Worm (Caenorhabditis elegans) whole organism, late embryonic: Measurements from ENCODE around the gene best-6.

Experiments used
- C38D4.7 ChIP-seq: fragments of 200-800 bp; sonication (Bioruptor generic); optimal IDR thresholded peaks from 2 replicates; lab custom pipeline; 2018; ENCODE audit warnings: mild to moderate bottlenecking, missing genetic modification characterization, moderate library complexity, missing compliant biosample characterization
- F13H6.1 ChIP-seq: sonication (generic microtip); optimal IDR thresholded peaks from 2 replicates; lab custom pipeline; 2016; ENCODE audit warnings: missing genetic modification characterization, missing compliant biosample characterization
- ama-1 ChIP-seq: fragments of 150-350 bp; optimal IDR thresholded peaks from 2 replicates; lab custom pipeline; 2014
- ceh-45 ChIP-seq: fragments of 200-800 bp; sonication (Bioruptor generic); IDR thresholded peaks from 2 replicates; pipeline ENCODE4 v1.3.6; 2022; ENCODE audit warnings: missing genetic modification reagents, missing genetic modification characterization, missing compliant biosample characterization
- ceh-48 ChIP-seq: sonication (generic microtip); optimal IDR thresholded peaks from 2 replicates; lab custom pipeline; 2016; ENCODE audit warnings: missing genetic modification characterization, inconsistent platforms, missing compliant biosample characterization
- hlh-8 ChIP-seq: sonication (generic microtip); optimal IDR thresholded peaks from 2 replicates; lab custom pipeline; 2016; ENCODE audit warnings: missing genotype, missing genetic modification characterization, missing compliant biosample characterization
- lin-11 ChIP-seq: fragments of 200-800 bp; sonication (Bioruptor generic); optimal IDR thresholded peaks from 2 replicates; lab custom pipeline; 2018; ENCODE audit warnings: mild to moderate bottlenecking, missing genetic modification characterization, missing compliant biosample characterization
- nhr-232 ChIP-seq: sonication (generic microtip); optimal IDR thresholded peaks from 2 replicates; lab custom pipeline; 2016; ENCODE audit warnings: missing genetic modification characterization, missing compliant biosample characterization
- pax-1 ChIP-seq: fragments of 150-350 bp; optimal IDR thresholded peaks from 2 replicates; lab custom pipeline; 2014; ENCODE audit warnings: missing biosample characterization, missing genetic modification characterization
- pha-4 ChIP-seq: fragments of 150-350 bp; optimal IDR thresholded peaks from 2 replicates; lab custom pipeline; 2018; ENCODE audit warnings: missing biosample characterization, missing genetic modification reagents, missing genetic modification characterization
- ref-2 ChIP-seq: sonication (generic microtip); optimal IDR thresholded peaks from 2 replicates; lab custom pipeline; 2016; ENCODE audit warnings: missing genetic modification characterization, missing compliant biosample characterization
- unc-42 ChIP-seq: sonication (generic microtip); optimal IDR thresholded peaks from 2 replicates; lab custom pipeline; 2016; ENCODE audit warnings: missing genotype, missing genetic modification characterization, missing compliant biosample characterization
- unc-55 ChIP-seq: sonication (generic microtip); optimal IDR thresholded peaks from 2 replicates; lab custom pipeline; 2017; ENCODE audit warnings: missing biosample characterization, missing genetic modification reagents, missing genetic modification characterization

DNA sequence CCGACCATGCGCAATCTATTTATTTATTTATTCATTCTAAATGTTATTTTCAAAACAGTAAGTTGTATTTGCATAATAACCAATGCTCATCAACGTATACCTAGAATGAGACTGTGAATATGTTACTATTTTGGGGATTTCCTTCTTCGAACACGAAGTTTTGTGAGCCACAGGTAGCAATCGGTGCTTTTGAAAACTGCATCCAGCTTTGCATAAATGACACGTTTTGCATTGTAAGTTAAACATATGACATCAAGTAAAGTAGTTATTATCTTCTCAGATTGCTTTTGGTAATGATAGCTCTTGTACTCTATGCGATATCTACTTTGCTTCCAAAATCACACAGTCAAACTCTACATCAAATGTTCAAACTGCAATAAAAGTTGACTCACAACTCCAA lies 46.4 kb downstream of the best-6 start, which contains the start of gene E03H12.4:
- TF ChIP-seq ceh-45 (GFP tag; lab: Robert Waterston, UW) (no peak), hlh-8 (tag; lab: Kevin White, UChicago) (no peak), unc-55 (GFP tag; lab: Kevin White, UChicago) (no peak), nhr-232 (no peak), pha-4 (tag; lab: Kevin White, UChicago) (no peak), ref-2 (tag; lab: Kevin White, UChicago) (no peak), F13H6.1 (tag; lab: Kevin White, UChicago) (no peak), unc-42 (tag; lab: Kevin White, UChicago) (no peak), C38D4.7 (GFP tag; lab: Kevin White, UChicago) (no peak), ama-1 (lab: Kevin White, UChicago) (no peak), lin-11 (tag; lab: Kevin White, UChicago) (no peak), pax-1 (tag; lab: Kevin White, UChicago) (no peak), ceh-48 (no peak)
